Worm (Caenorhabditis elegans): ENCODE results near the gene W01B6.5.

The W01B6.5 gene

DNA sequence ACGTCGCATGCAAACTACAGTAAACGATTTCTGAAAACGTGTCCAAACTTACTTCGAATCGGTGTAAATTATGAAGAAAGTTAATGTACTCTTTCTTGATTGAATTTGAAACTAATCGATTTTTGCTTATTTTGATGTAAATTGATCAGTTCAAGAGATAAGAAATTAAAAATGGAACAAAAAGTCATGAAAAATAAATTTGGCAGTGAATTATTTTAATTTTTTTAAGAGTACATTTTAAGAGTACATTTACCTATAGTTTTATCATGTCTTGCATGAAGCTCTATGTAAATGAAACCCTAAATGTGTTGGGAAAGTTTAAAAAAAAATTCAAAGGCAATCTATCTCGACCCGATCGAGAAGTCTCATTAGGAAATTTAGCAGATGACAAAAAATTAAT lies 19.9 kb upstream of the W01B6.5 start, which contains the start of gene T04B2.7:
Gene T04B2.7, minus strand, starts transcription at position 101 of the 400 bp plus-strand sequence.
- TF ChIP-seq nhr-11 (tag; optimal IDR thresholded peaks at IDR 0.05), result no peak
- no peak for TF ChIP-seq crh-2 (tag; optimal IDR thresholded peaks at IDR 0.05)
- no peak for TF ChIP-seq F13H6.1 (tag; optimal IDR thresholded peaks at IDR 0.05)
- no peak for TF ChIP-seq ceh-16 (tag; optimal IDR thresholded peaks at IDR 0.05)
- TF ChIP-seq unc-39 (tag; optimal IDR thresholded peaks at IDR 0.05), result no peak
- no peak for TF ChIP-seq R02D3.7 (tag; optimal IDR thresholded peaks at IDR 0.05)
- no peak for TF ChIP-seq ztf-1 (GFP tag; conservative IDR thresholded peaks at IDR 0.05)

DNA sequence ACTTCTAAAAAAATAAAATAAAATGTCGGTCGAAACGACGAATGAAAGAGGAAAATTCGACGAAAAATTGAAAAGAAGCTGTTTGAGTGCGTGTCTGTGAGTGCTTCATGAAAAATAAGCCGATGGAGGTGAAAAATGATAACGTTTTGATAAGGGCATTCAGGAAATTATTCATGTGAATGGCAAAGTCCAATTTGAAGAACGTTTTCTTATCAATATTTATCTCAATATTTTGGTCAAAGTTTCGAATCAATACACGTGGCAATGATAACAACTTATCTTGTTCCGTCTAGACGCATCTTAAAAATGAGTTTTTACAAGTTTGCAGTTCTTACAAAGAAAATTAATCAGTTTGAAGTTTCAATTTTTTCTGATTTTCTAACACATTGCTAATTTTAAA lies 16.8 kb upstream of the W01B6.5 start:
- no peak for TF ChIP-seq R02D3.7 (tag; optimal IDR thresholded peaks at IDR 0.05)
- no peak for TF ChIP-seq ztf-1 (GFP tag; conservative IDR thresholded peaks at IDR 0.05)
- TF ChIP-seq nhr-25 (tag; optimal IDR thresholded peaks at IDR 0.05), result no peak
- TF ChIP-seq lin-11 (tag; optimal IDR thresholded peaks at IDR 0.05), result no peak
- TF ChIP-seq nhr-237 (tag; optimal IDR thresholded peaks at IDR 0.05), result no peak
- TF ChIP-seq dmd-4 (tag; optimal IDR thresholded peaks at IDR 0.05), result no peak
- TF ChIP-seq nhr-12 (tag; optimal IDR thresholded peaks at IDR 0.05), result no peak
- TF ChIP-seq lin-13 (GFP tag; optimal IDR thresholded peaks at IDR 0.05), result no peak
- no peak for TF ChIP-seq zag-1 (tag; optimal IDR thresholded peaks at IDR 0.05)
- TF ChIP-seq sma-3 (GFP tag; optimal IDR thresholded peaks at IDR 0.05), result peak; percentile 7
- no peak for TF ChIP-seq peb-1 (tag; optimal IDR thresholded peaks at IDR 0.05)
- no peak for TF ChIP-seq mdl-1 (tag; optimal IDR thresholded peaks at IDR 0.05)
- TF ChIP-seq elt-1 (tag; optimal IDR thresholded peaks at IDR 0.05), result no peak
- TF ChIP-seq F13H6.1 (tag; optimal IDR thresholded peaks at IDR 0.05), result peak; percentile 55
- peak; percentile 99 for TF ChIP-seq crh-2 (tag; optimal IDR thresholded peaks at IDR 0.05)
- no peak for TF ChIP-seq skn-1 (tag; optimal IDR thresholded peaks at IDR 0.05)
- no peak for TF ChIP-seq gmeb-1 (tag; optimal IDR thresholded peaks at IDR 0.05)
- no peak for TF ChIP-seq unc-39 (tag; optimal IDR thresholded peaks at IDR 0.05)
- TF ChIP-seq ztf-11 (tag; optimal IDR thresholded peaks at IDR 0.05), result no peak
- TF ChIP-seq sem-4 (tag; optimal IDR thresholded peaks at IDR 0.05), result no peak
- TF ChIP-seq mab-5 (tag; optimal IDR thresholded peaks at IDR 0.05), result no peak
- no peak for TF ChIP-seq snpc-4 (tag; optimal IDR thresholded peaks at IDR 0.05)
- no peak for TF ChIP-seq ama-1 (optimal IDR thresholded peaks at IDR 0.05)
- no peak for TF ChIP-seq elt-3 (tag; optimal IDR thresholded peaks at IDR 0.05)
- no peak for TF ChIP-seq nhr-129 (tag; optimal IDR thresholded peaks at IDR 0.05)
- no peak for TF ChIP-seq nhr-23 (tag; optimal IDR thresholded peaks at IDR 0.05)
- TF ChIP-seq aly-2 (tag; optimal IDR thresholded peaks at IDR 0.05), result no peak
- TF ChIP-seq nhr-6 (tag; optimal IDR thresholded peaks at IDR 0.05), result no peak
- TF ChIP-seq sma-9 (GFP tag; optimal IDR thresholded peaks at IDR 0.05), result peak; percentile 77
- no peak for TF ChIP-seq sma-9 (tag; optimal IDR thresholded peaks at IDR 0.05)
- no peak for TF ChIP-seq nhr-21 (tag; optimal IDR thresholded peaks at IDR 0.05)
- TF ChIP-seq unc-62 (GFP tag; optimal IDR thresholded peaks at IDR 0.05), result no peak
- TF ChIP-seq mbf-1 (tag; optimal IDR thresholded peaks at IDR 0.05), result no peak
- TF ChIP-seq fos-1 (tag; optimal IDR thresholded peaks at IDR 0.05), result peak; percentile 76
- TF ChIP-seq blmp-1 (tag; optimal IDR thresholded peaks at IDR 0.05; ENCODE audit: insufficient read depth), result no peak
- no peak for TF ChIP-seq nhr-77 (tag; optimal IDR thresholded peaks at IDR 0.05)
- no peak for TF ChIP-seq ZK546.5 (tag; optimal IDR thresholded peaks at IDR 0.05)
- no peak for TF ChIP-seq C34F6.9 (tag; optimal IDR thresholded peaks at IDR 0.05)
- no peak for TF ChIP-seq alr-1 (tag; optimal IDR thresholded peaks at IDR 0.05)
- no peak for TF ChIP-seq nhr-10 (tag; optimal IDR thresholded peaks at IDR 0.05)
- TF ChIP-seq ztf-4 (tag; optimal IDR thresholded peaks at IDR 0.05), result no peak
- no peak for TF ChIP-seq unc-55 (GFP tag; optimal IDR thresholded peaks at IDR 0.05)
- peak; percentile 42 for TF ChIP-seq egl-27 (tag; optimal IDR thresholded peaks at IDR 0.05)

DNA sequence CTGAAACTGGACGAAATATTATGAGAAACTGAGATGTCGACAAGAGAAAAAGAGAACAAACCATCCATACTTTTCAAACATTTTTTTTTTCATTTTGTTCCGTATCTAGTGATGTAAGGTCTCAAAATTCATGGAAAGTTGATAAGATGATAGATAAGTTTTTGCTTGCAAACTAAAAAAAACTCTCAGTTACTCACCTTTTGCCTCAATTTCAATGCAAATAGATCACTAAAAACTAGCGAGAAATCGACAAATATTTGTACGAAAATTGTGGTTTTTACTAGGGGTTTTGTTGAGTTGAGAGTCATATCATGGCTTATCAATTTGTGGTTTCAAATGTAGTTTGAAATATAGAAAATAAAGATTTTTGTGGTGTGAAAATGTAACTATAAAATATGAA lies 15.2 kb upstream of the W01B6.5 start:
- peak; percentile 57 for TF ChIP-seq fos-1 (tag; optimal IDR thresholded peaks at IDR 0.05)
- no peak for TF ChIP-seq gmeb-1 (tag; optimal IDR thresholded peaks at IDR 0.05)
